Worm (Caenorhabditis elegans) whole organism, L3 larva: Measurements from ENCODE around the gene lgg-1.

Source experiments
- R02D3.7 ChIP-seq: fragments of 150-350 bp; optimal IDR thresholded peaks from 2 replicates; lab custom pipeline; 2014; ENCODE audit warnings: missing biosample characterization, missing genetic modification characterization
- aly-2 ChIP-seq: fragments of 150-350 bp; optimal IDR thresholded peaks from 2 replicates; lab custom pipeline; 2014; ENCODE audit warnings: missing biosample characterization, missing genetic modification characterization
- ama-1 ChIP-seq: fragments of 150-350 bp; optimal IDR thresholded peaks from 2 replicates; lab custom pipeline; 2018
- ceh-16 ChIP-seq: sonication (generic microtip); optimal IDR thresholded peaks from 2 replicates; lab custom pipeline; 2017; ENCODE audit warnings: missing biosample characterization, missing genetic modification characterization
- ceh-28 ChIP-seq: fragments of 150-350 bp; optimal IDR thresholded peaks from 2 replicates; lab custom pipeline; 2014; ENCODE audit warnings: missing biosample characterization, missing genetic modification reagents, missing genetic modification characterization
- ceh-82 ChIP-seq: fragments of 150-350 bp; optimal IDR thresholded peaks from 2 replicates; lab custom pipeline; 2014; ENCODE audit warnings: missing biosample characterization, missing genetic modification characterization
- ceh-9 ChIP-seq: sonication (generic microtip); optimal IDR thresholded peaks from 2 replicates; lab custom pipeline; 2018; ENCODE audit warnings: missing biosample characterization, missing genetic modification characterization
- daf-12 ChIP-seq: fragments of 150-350 bp; optimal IDR thresholded peaks from 2 replicates; lab custom pipeline; 2014; ENCODE audit warnings: missing biosample characterization, missing genetic modification reagents, missing genetic modification characterization
- egl-27 ChIP-seq: sonication (generic microtip); optimal IDR thresholded peaks from 4 replicates; lab custom pipeline; 2017; ENCODE audit warnings: missing biosample characterization, missing genetic modification reagents, missing genetic modification characterization
- egl-5 ChIP-seq: fragments of 150-350 bp; optimal IDR thresholded peaks from 2 replicates; lab custom pipeline; 2017; ENCODE audit warnings: missing biosample characterization, missing genetic modification reagents, missing genetic modification characterization, inconsistent platforms
- elt-1 ChIP-seq: fragments of 150-350 bp; optimal IDR thresholded peaks from 2 replicates; lab custom pipeline; 2014; ENCODE audit warnings: missing biosample characterization, missing genetic modification characterization
- elt-2 ChIP-seq: sonication (generic microtip); optimal IDR thresholded peaks from 2 replicates; lab custom pipeline; 2016; ENCODE audit warnings: missing genetic modification reagents, mild to moderate bottlenecking, missing genetic modification characterization, missing compliant biosample characterization
- eor-1 ChIP-seq, 2 experiments: fragments of 150-350 bp; optimal IDR thresholded peaks; 2 replicates each; lab custom pipeline; 2014 to 2018; ENCODE audit warnings: missing biosample characterization in 2 of 2, missing genetic modification characterization in 2 of 2
- fkh-10 ChIP-seq: sonication (generic microtip); optimal IDR thresholded peaks from 2 replicates; lab custom pipeline; 2017; ENCODE audit warnings: missing biosample characterization, missing genetic modification reagents, missing genetic modification characterization
- fkh-2 ChIP-seq: fragments of 150-350 bp; optimal IDR thresholded peaks from 2 replicates; lab custom pipeline; 2014; ENCODE audit warnings: missing biosample characterization, missing genetic modification reagents, missing genetic modification characterization
- hmg-11 ChIP-seq: sonication (generic microtip); optimal IDR thresholded peaks from 2 replicates; lab custom pipeline; 2016; ENCODE audit warnings: missing genetic modification characterization, missing compliant biosample characterization
- jun-1 ChIP-seq: fragments of 150-350 bp; optimal IDR thresholded peaks from 2 replicates; lab custom pipeline; 2014; ENCODE audit warnings: missing biosample characterization, missing genetic modification reagents, missing genetic modification characterization
- lin-15B ChIP-seq: fragments of 150-350 bp; optimal IDR thresholded peaks from 2 replicates; lab custom pipeline; 2014; ENCODE audit warnings: missing biosample characterization, missing genetic modification characterization
- lin-39 ChIP-seq: fragments of 150-350 bp; optimal IDR thresholded peaks from 2 replicates; lab custom pipeline; 2018; ENCODE audit warnings: missing biosample characterization, missing genetic modification reagents, missing genetic modification characterization
- lsy-12 ChIP-seq: sonication (generic microtip); optimal IDR thresholded peaks from 2 replicates; lab custom pipeline; 2016; ENCODE audit warnings: mild to moderate bottlenecking, missing genetic modification characterization, missing compliant biosample characterization
- nfya-1 ChIP-seq: sonication (generic microtip); optimal IDR thresholded peaks from 2 replicates; lab custom pipeline; 2017; ENCODE audit warnings: missing genetic modification characterization, mild to moderate bottlenecking, missing compliant biosample characterization, antibody characterized with exemption, moderate library complexity; ENCODE audit not compliant: insufficient read depth
- nhr-12 ChIP-seq: fragments of 150-350 bp; optimal IDR thresholded peaks from 2 replicates; lab custom pipeline; 2014; ENCODE audit warnings: missing biosample characterization, missing genetic modification characterization
- nhr-23 ChIP-seq: fragments of 150-350 bp; optimal IDR thresholded peaks from 2 replicates; lab custom pipeline; 2014; ENCODE audit warnings: missing biosample characterization, missing genetic modification reagents, missing genetic modification characterization
- nhr-25 ChIP-seq: sonication (generic microtip); optimal IDR thresholded peaks from 2 replicates; lab custom pipeline; 2017; ENCODE audit warnings: missing biosample characterization, missing genetic modification characterization
- nhr-28 ChIP-seq: fragments of 150-350 bp; optimal IDR thresholded peaks from 2 replicates; lab custom pipeline; 2014; ENCODE audit warnings: missing biosample characterization, missing genetic modification characterization
- nhr-43 ChIP-seq: sonication (generic microtip); optimal IDR thresholded peaks from 2 replicates; lab custom pipeline; 2016; ENCODE audit warnings: mild to moderate bottlenecking, missing genetic modification characterization, missing compliant biosample characterization; ENCODE audit not compliant: poor library complexity, severe bottlenecking
- nhr-67 ChIP-seq: fragments of 150-350 bp; optimal IDR thresholded peaks from 2 replicates; lab custom pipeline; 2014; ENCODE audit warnings: missing biosample characterization, missing genetic modification characterization
- nhr-76 ChIP-seq: fragments of 150-350 bp; sonication (generic microtip); optimal IDR thresholded peaks from 5 replicates; lab custom pipeline; 2014; ENCODE audit warnings: missing biosample characterization, missing genetic modification characterization
- nhr-77 ChIP-seq: fragments of 150-350 bp; optimal IDR thresholded peaks from 2 replicates; lab custom pipeline; 2014; ENCODE audit warnings: missing biosample characterization, missing genetic modification characterization
- pha-4 ChIP-seq: fragments of 150-350 bp; optimal IDR thresholded peaks from 2 replicates; lab custom pipeline; 2014; ENCODE audit warnings: missing biosample characterization, missing genetic modification reagents, missing genetic modification characterization
- pqm-1 ChIP-seq: fragments of 150-350 bp; optimal IDR thresholded peaks from 2 replicates; lab custom pipeline; 2017; ENCODE audit warnings: missing biosample characterization, missing genetic modification characterization, inconsistent platforms
- sea-2 ChIP-seq: fragments of 150-350 bp; sonication (generic microtip); optimal IDR thresholded peaks from 4 replicates; lab custom pipeline; 2014; ENCODE audit warnings: missing biosample characterization, missing genetic modification reagents, missing genetic modification characterization
- snpc-4 ChIP-seq: fragments of 150-350 bp; optimal IDR thresholded peaks from 2 replicates; lab custom pipeline; 2014; ENCODE audit warnings: missing biosample characterization, missing genetic modification characterization
- tbx-2 ChIP-seq: sonication (generic microtip); optimal IDR thresholded peaks from 2 replicates; lab custom pipeline; 2016; ENCODE audit warnings: mild to moderate bottlenecking, missing genetic modification characterization, missing compliant biosample characterization
- zag-1 ChIP-seq: fragments of 150-350 bp; optimal IDR thresholded peaks from 2 replicates; lab custom pipeline; 2014; ENCODE audit warnings: missing biosample characterization, missing genetic modification characterization
- ztf-11 ChIP-seq: fragments of 150-350 bp; optimal IDR thresholded peaks from 2 replicates; lab custom pipeline; 2014; ENCODE audit warnings: missing biosample characterization, missing genetic modification characterization
- ztf-4 ChIP-seq: fragments of 150-350 bp; optimal IDR thresholded peaks from 2 replicates; lab custom pipeline; 2014; ENCODE audit warnings: missing biosample characterization, missing genetic modification characterization

lgg-1 gene

ce11 chrII:6383183-6383695 lies 35.7 kb upstream of the lgg-1 start, which contains the start of gene F58F12.1:
Gene F58F12.1, plus strand, starts transcription at chrII:6383645.
- TF ChIP-seq ama-1 (lab: Kevin White, UChicago) (no peak), nhr-25 (tag; lab: Kevin White, UChicago) (peak; percentile 57), egl-5 (tag; lab: Kevin White, UChicago) (peak; percentile 46), elt-2 (tag; lab: Kevin White, UChicago) (peak; percentile 20), ceh-16 (tag; lab: Kevin White, UChicago) (no peak), fkh-2 (tag; lab: Kevin White, UChicago) (no peak), elt-1 (tag; lab: Kevin White, UChicago) (no peak), hmg-11 (peak; percentile 56), nhr-43 (tag; lab: Kevin White, UChicago) (peak; percentile 70), egl-27 (no peak), nfya-1 (tag; lab: Kevin White, UChicago) (peak; percentile 72), pqm-1 (tag; lab: Kevin White, UChicago) (peak; percentile 8), lin-39 (peak; percentile 11), nhr-23 (tag; lab: Kevin White, UChicago) (peak; percentile 56), lin-15B (tag; lab: Kevin White, UChicago) (peak; percentile 94), nhr-28 (tag; lab: Kevin White, UChicago) (no peak), ceh-9 (tag; lab: Kevin White, UChicago) (no peak), pha-4 (tag; lab: Kevin White, UChicago) (peak; percentile 80), snpc-4 (tag; lab: Kevin White, UChicago) (peak; percentile 87), fkh-10 (GFP tag; lab: Kevin White, UChicago) (no peak)
- TF ChIP-seq, all 47 proteins: peak for 12

- TF ChIP-seq zag-1 (tag; lab: Kevin White, UChicago) (no peak), ceh-28 (no peak), ceh-82 (tag; lab: Kevin White, UChicago) (no peak), ztf-11 (tag; lab: Kevin White, UChicago) (no peak), elt-1 (tag; lab: Kevin White, UChicago) (no peak), hmg-11 (no peak), ceh-16 (tag; lab: Kevin White, UChicago) (no peak), aly-2 (tag; lab: Kevin White, UChicago) (no peak), daf-12 (tag; lab: Kevin White, UChicago) (no peak), nhr-67 (tag; lab: Kevin White, UChicago) (no peak), nhr-76 (no peak), ama-1 (lab: Kevin White, UChicago) (no peak), tbx-2 (tag; lab: Kevin White, UChicago) (no peak), lin-39 (no peak), jun-1 (tag; lab: Kevin White, UChicago) (no peak)
These were observed 33.3 kb upstream of the lgg-1 start, which contains the start of gene F58F12.12 for ce11 chrII:6380866-6381265. Gene F58F12.12, plus strand, starts transcription at chrII:6381166.

- TF ChIP-seq daf-12 (tag; lab: Kevin White, UChicago) (no peak), nhr-12 (no peak), tbx-2 (tag; lab: Kevin White, UChicago) (no peak), nhr-28 (tag; lab: Kevin White, UChicago) (no peak), lsy-12 (tag; lab: Kevin White, UChicago) (no peak), nhr-76 (no peak), ztf-4 (tag; lab: Kevin White, UChicago) (no peak), nhr-23 (tag; lab: Kevin White, UChicago) (peak; percentile 44), ztf-11 (tag; lab: Kevin White, UChicago) (no peak), R02D3.7 (tag; lab: Kevin White, UChicago) (no peak), nfya-1 (tag; lab: Kevin White, UChicago) (no peak), eor-1 (tag; optimal IDR thresholded peaks at IDR 0.05; lab: Kevin White, UChicago) (no peak), lin-15B (tag; lab: Kevin White, UChicago) (no peak), fkh-2 (tag; lab: Kevin White, UChicago) (no peak), ama-1 (lab: Kevin White, UChicago) (no peak), aly-2 (tag; lab: Kevin White, UChicago) (no peak), sea-2 (GFP tag; lab: Kevin White, UChicago) (no peak), jun-1 (tag; lab: Kevin White, UChicago) (no peak), nhr-25 (tag; lab: Kevin White, UChicago) (peak; percentile 2), egl-5 (tag; lab: Kevin White, UChicago) (no peak), nhr-43 (tag; lab: Kevin White, UChicago) (peak; percentile 42), lin-39 (no peak), ceh-16 (tag; lab: Kevin White, UChicago) (no peak), nhr-77 (tag; lab: Kevin White, UChicago) (no peak)
These were observed 31.6 kb upstream of the lgg-1 start for ce11 chrII:6379038-6379563.
